Fruit fly (Drosophila melanogaster) Kc167 (cell line): ENCODE results near the gene CG11837.

Experiments used
- Myc ChIP-seq: fragments of >200 bp; optimal IDR thresholded peaks from 2 replicates; lab custom pipeline; 2017; ENCODE audit warnings: missing external identifiers
- psq ChIP-seq: fragments of >200 bp; optimal IDR thresholded peaks from 2 replicates; lab custom pipeline; 2017; ENCODE audit warnings: missing external identifiers
- ttk ChIP-seq: sonication (Bioruptor generic); optimal IDR thresholded peaks from 2 replicates; lab custom pipeline; 2017; ENCODE audit warnings: missing external identifiers

- TF ChIP-seq ttk (lab: Kevin White, UChicago) (no peak), Myc (lab: Kevin White, UChicago) (no peak), psq (lab: Kevin White, UChicago) (no peak)
These were observed 16.8 kb upstream of the CG11837 start, which contains the start of gene Ssl2 for dm6 chr3R:29032542-29032941.
